Fruit fly (Drosophila melanogaster) whole organism, adult: ENCODE data around the gene CG31265.
A peak's percentile ranks its signal among the peaks of the same experiment; 100 is the strongest.

Experiments used
- CG11617 ChIP-seq: fragments of 200-800 bp; sonication (Bioruptor generic); optimal IDR thresholded peaks from 2 replicates; lab custom pipeline; 2017; ENCODE audit warnings: mild to moderate bottlenecking, missing biosample characterization, missing genetic modification reagents, missing genetic modification characterization
- CG12768 ChIP-seq: fragments of 200-800 bp; sonication (Bioruptor generic); optimal IDR thresholded peaks from 2 replicates; lab custom pipeline; 2017; ENCODE audit warnings: missing biosample characterization, missing genetic modification characterization, mild to moderate bottlenecking, moderate library complexity, missing genetic modification reagents
- CG14711 ChIP-seq: fragments of 200-800 bp; sonication (Bioruptor generic); optimal IDR thresholded peaks from 2 replicates; lab custom pipeline; 2018; ENCODE audit warnings: missing biosample characterization, mild to moderate bottlenecking, missing genetic modification characterization, moderate library complexity
- CG1620 ChIP-seq: fragments of 200-800 bp; sonication (Bioruptor generic); optimal IDR thresholded peaks from 2 replicates; lab custom pipeline; 2016; ENCODE audit warnings: missing biosample characterization, missing genetic modification characterization
- CG33017 ChIP-seq: fragments of 200-800 bp; sonication (Bioruptor generic); optimal IDR thresholded peaks from 2 replicates; lab custom pipeline; 2018; ENCODE audit warnings: missing biosample characterization, mild to moderate bottlenecking, missing genetic modification characterization, moderate library complexity
- CG5204 ChIP-seq: fragments of 200-800 bp; sonication (Bioruptor generic); optimal IDR thresholded peaks from 2 replicates; lab custom pipeline; 2016; ENCODE audit warnings: missing biosample characterization, missing genetic modification characterization
- CG7045 ChIP-seq: fragments of 200-800 bp; sonication (Bioruptor generic); optimal IDR thresholded peaks from 2 replicates; lab custom pipeline; 2017; ENCODE audit warnings: missing biosample characterization, mild to moderate bottlenecking, missing genetic modification characterization
- CG7101 ChIP-seq: fragments of 200-800 bp; sonication (Bioruptor generic); optimal IDR thresholded peaks from 2 replicates; lab custom pipeline; 2018; ENCODE audit warnings: missing biosample characterization, mild to moderate bottlenecking, missing genetic modification characterization, moderate library complexity
- Clk ChIP-seq: fragments of 200-800 bp; sonication (Bioruptor generic); optimal IDR thresholded peaks from 2 replicates; lab custom pipeline; 2017; ENCODE audit warnings: missing biosample characterization, missing genetic modification characterization
- Crg-1 ChIP-seq: fragments of 200-800 bp; sonication (Bioruptor generic); optimal IDR thresholded peaks from 2 replicates; lab custom pipeline; 2016; ENCODE audit warnings: missing biosample characterization, missing genetic modification characterization
- Hr96 ChIP-seq: fragments of 200-800 bp; sonication (Bioruptor generic); optimal IDR thresholded peaks from 2 replicates; lab custom pipeline; 2016; ENCODE audit warnings: missing biosample characterization, missing genetic modification characterization
- Mnt ChIP-seq: fragments of 200-800 bp; sonication (Bioruptor generic); optimal IDR thresholded peaks from 2 replicates; lab custom pipeline; 2016; ENCODE audit warnings: missing biosample characterization, mild to moderate bottlenecking, missing genetic modification characterization
- bab1 ChIP-seq: fragments of 200-800 bp; sonication (Bioruptor generic); optimal IDR thresholded peaks from 3 replicates; lab custom pipeline; 2019; ENCODE audit warnings: missing biosample characterization, mild to moderate bottlenecking, missing genetic modification characterization, moderate library complexity
- cic ChIP-seq: fragments of 200-800 bp; sonication (Bioruptor generic); optimal IDR thresholded peaks from 2 replicates; lab custom pipeline; 2017; ENCODE audit warnings: missing biosample characterization, mild to moderate bottlenecking, missing genetic modification characterization, moderate library complexity
- cnc ChIP-seq, 2 experiments: fragments of >200 bp; optimal IDR thresholded peaks; 2 replicates each; lab custom pipeline; 2017
- kay ChIP-seq: fragments of 200-800 bp; sonication (Bioruptor generic); peaks from one replicate; lab custom pipeline; 2016; ENCODE audit warnings: missing biosample characterization, missing genetic modification characterization, borderline replicate concordance
- ovo ChIP-seq: fragments of 200-800 bp; sonication (Bioruptor generic); optimal IDR thresholded peaks from 2 replicates; lab custom pipeline; 2016; ENCODE audit warnings: missing biosample characterization, missing genetic modification characterization
- pad ChIP-seq: fragments of 200-800 bp; sonication (Bioruptor generic); optimal IDR thresholded peaks from 3 replicates; lab custom pipeline; 2017; ENCODE audit warnings: missing biosample characterization, missing genetic modification characterization, mild to moderate bottlenecking, moderate library complexity, missing genetic modification reagents
- tj ChIP-seq: fragments of 200-800 bp; sonication (Bioruptor generic); optimal IDR thresholded peaks from 3 replicates; lab custom pipeline; 2017; ENCODE audit warnings: missing biosample characterization, mild to moderate bottlenecking, missing genetic modification characterization, moderate library complexity
- toe ChIP-seq: fragments of 200-800 bp; sonication (Bioruptor generic); optimal IDR thresholded peaks from 2 replicates; lab custom pipeline; 2016; ENCODE audit warnings: missing biosample characterization, missing genetic modification characterization

The CG31265 gene

dm6 chr3R:17135747-17136146, 7.7 kb downstream of the CG31265 start, which contains the start of gene CG5246:
Gene CG5246 (plus strand): TSS chr3R:17136111.
- TF ChIP-seq kay (GFP tag; lab: Kevin White, UChicago) (peak; percentile 52), tj (GFP tag; lab: Kevin White, UChicago) (no peak), Hr96 (GFP tag; lab: Kevin White, UChicago) (peak; percentile 1), CG14711 (tag; lab: Kevin White, UChicago) (no peak)

dm6 chr3R:17137593-17137992, 9.6 kb downstream of the CG31265 start, which contains the start of gene CG5255:
Gene CG5255 (plus strand): TSS chr3R:17137893.
- TF ChIP-seq cic (GFP tag; lab: Kevin White, UChicago), result no peak
- TF ChIP-seq cnc (optimal IDR thresholded peaks at IDR 0.05; lab: Kevin White, UChicago), result no peak
- TF ChIP-seq CG12768 (GFP tag; lab: Kevin White, UChicago), result no peak
- no peak for TF ChIP-seq CG14711 (tag; lab: Kevin White, UChicago)
- TF ChIP-seq kay (GFP tag; lab: Kevin White, UChicago), result no peak
- TF ChIP-seq CG5204 (GFP tag; lab: Kevin White, UChicago), result no peak
- TF ChIP-seq Mnt (GFP tag; lab: Kevin White, UChicago), result no peak
- TF ChIP-seq CG33017 (tag; lab: Kevin White, UChicago), result no peak
- no peak for TF ChIP-seq CG7101 (tag; lab: Kevin White, UChicago)
- no peak for TF ChIP-seq Hr96 (GFP tag; lab: Kevin White, UChicago)
- TF ChIP-seq ovo, result no peak
- TF ChIP-seq bab1 (GFP tag; lab: Kevin White, UChicago), result no peak
- TF ChIP-seq pad (GFP tag; lab: Kevin White, UChicago), result no peak
- TF ChIP-seq CG1620 (GFP tag; lab: Kevin White, UChicago), result no peak
- TF ChIP-seq CG11617 (GFP tag; lab: Kevin White, UChicago), result no peak
- TF ChIP-seq CG7045 (GFP tag; lab: Kevin White, UChicago), result no peak
- TF ChIP-seq tj (GFP tag; lab: Kevin White, UChicago), result no peak
- TF ChIP-seq Clk (GFP tag; lab: Kevin White, UChicago), result no peak
- TF ChIP-seq toe (GFP tag; lab: Kevin White, UChicago), result no peak

- TF ChIP-seq cic (GFP tag; lab: Kevin White, UChicago) (no peak), CG11617 (GFP tag; lab: Kevin White, UChicago) (no peak), CG1620 (GFP tag; lab: Kevin White, UChicago) (no peak), CG33017 (tag; lab: Kevin White, UChicago) (no peak), toe (GFP tag; lab: Kevin White, UChicago) (no peak), bab1 (GFP tag; lab: Kevin White, UChicago) (no peak), CG7101 (tag; lab: Kevin White, UChicago) (no peak), Hr96 (GFP tag; lab: Kevin White, UChicago) (no peak), Mnt (GFP tag; lab: Kevin White, UChicago) (no peak), tj (GFP tag; lab: Kevin White, UChicago) (no peak), CG5204 (GFP tag; lab: Kevin White, UChicago) (no peak), Crg-1 (GFP tag; lab: Kevin White, UChicago) (no peak), cnc (optimal IDR thresholded peaks at IDR 0.05; lab: Kevin White, UChicago) (no peak), kay (GFP tag; lab: Kevin White, UChicago) (no peak), CG12768 (GFP tag; lab: Kevin White, UChicago) (no peak), pad (GFP tag; lab: Kevin White, UChicago) (no peak), Clk (GFP tag; lab: Kevin White, UChicago) (no peak), CG7045 (GFP tag; lab: Kevin White, UChicago) (no peak)
Observed at dm6 chr3R:17138699-17139098, 10.7 kb downstream of the CG31265 start, which contains the start of gene CG5265. Gene CG5265 (plus strand): TSS chr3R:17138999.

dm6 chr3R:17142304-17142703, 14.3 kb downstream of the CG31265 start, which contains the start of gene TwdlW:
Gene TwdlW (minus strand): TSS chr3R:17142404.
- TF ChIP-seq CG12768 (GFP tag; lab: Kevin White, UChicago) (no peak), CG7101 (tag; lab: Kevin White, UChicago) (no peak), pad (GFP tag; lab: Kevin White, UChicago) (no peak), cnc (optimal IDR thresholded peaks at IDR 0.05; lab: Kevin White, UChicago) (no peak), CG33017 (tag; lab: Kevin White, UChicago) (no peak), CG1620 (GFP tag; lab: Kevin White, UChicago) (no peak), CG5204 (GFP tag; lab: Kevin White, UChicago) (no peak), CG14711 (tag; lab: Kevin White, UChicago) (no peak)

- TF ChIP-seq toe (GFP tag; lab: Kevin White, UChicago), result no peak
- TF ChIP-seq cnc (optimal IDR thresholded peaks at IDR 0.05; lab: Kevin White, UChicago), result no peak
- peak; percentile 7 for TF ChIP-seq CG7101 (tag; lab: Kevin White, UChicago)
- TF ChIP-seq CG5204 (GFP tag; lab: Kevin White, UChicago), result no peak
- no peak for TF ChIP-seq Crg-1 (GFP tag; lab: Kevin White, UChicago)
- no peak for TF ChIP-seq CG7045 (GFP tag; lab: Kevin White, UChicago)
- no peak for TF ChIP-seq bab1 (GFP tag; lab: Kevin White, UChicago)
- peak; percentile 43 for TF ChIP-seq Mnt (GFP tag; lab: Kevin White, UChicago)
Observed at dm6 chr3R:17147647-17148244, 19.7 kb downstream of the CG31265 start.
